Fruit fly (Drosophila melanogaster) ovary, adult (tissue): Measurements from ENCODE around the gene CG31274.
A peak's percentile ranks its signal among the peaks of the same experiment; 100 is the strongest.
"Not testable (repeated sequence)": the region's sequence is repeated elsewhere in the genome, so short reads cannot be mapped to it uniquely, and the experiment has no call there.

Experiments
- CG17801 ChIP-seq: fragments of 200-800 bp; optimal IDR thresholded peaks from 2 replicates; lab custom pipeline; 2019; ENCODE audit warnings: missing biosample characterization, mild to moderate bottlenecking, missing genetic modification characterization, moderate library complexity; ENCODE audit not compliant: partially characterized antibody

The CG31274 gene

DNA sequence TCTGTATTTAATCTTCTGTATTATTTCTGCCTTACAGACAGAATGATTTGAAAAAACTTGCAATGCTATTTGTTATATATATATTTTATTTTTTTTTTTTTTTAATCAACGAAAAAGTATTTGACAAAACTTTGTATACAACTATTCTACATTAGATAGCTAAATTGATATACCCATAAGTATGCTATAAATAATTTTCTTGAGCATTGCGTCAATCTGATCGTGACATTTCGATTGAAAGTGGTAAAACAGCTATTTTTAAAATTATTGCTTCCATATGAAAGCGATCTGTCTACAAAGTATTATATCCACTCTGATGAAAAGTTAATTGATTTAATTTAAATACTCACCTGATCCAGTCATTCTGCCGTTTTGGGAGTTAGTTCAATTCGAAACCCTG, 8.6 kb upstream of the CG31274 start:
- no peak for TF ChIP-seq CG17801 (GFP tag; lab: Kevin White, UChicago)

dm6 chr3R:16985547-16985946, 7.3 kb upstream of the CG31274 start:
- TF ChIP-seq CG17801 (GFP tag; lab: Kevin White, UChicago) = no peak

DNA sequence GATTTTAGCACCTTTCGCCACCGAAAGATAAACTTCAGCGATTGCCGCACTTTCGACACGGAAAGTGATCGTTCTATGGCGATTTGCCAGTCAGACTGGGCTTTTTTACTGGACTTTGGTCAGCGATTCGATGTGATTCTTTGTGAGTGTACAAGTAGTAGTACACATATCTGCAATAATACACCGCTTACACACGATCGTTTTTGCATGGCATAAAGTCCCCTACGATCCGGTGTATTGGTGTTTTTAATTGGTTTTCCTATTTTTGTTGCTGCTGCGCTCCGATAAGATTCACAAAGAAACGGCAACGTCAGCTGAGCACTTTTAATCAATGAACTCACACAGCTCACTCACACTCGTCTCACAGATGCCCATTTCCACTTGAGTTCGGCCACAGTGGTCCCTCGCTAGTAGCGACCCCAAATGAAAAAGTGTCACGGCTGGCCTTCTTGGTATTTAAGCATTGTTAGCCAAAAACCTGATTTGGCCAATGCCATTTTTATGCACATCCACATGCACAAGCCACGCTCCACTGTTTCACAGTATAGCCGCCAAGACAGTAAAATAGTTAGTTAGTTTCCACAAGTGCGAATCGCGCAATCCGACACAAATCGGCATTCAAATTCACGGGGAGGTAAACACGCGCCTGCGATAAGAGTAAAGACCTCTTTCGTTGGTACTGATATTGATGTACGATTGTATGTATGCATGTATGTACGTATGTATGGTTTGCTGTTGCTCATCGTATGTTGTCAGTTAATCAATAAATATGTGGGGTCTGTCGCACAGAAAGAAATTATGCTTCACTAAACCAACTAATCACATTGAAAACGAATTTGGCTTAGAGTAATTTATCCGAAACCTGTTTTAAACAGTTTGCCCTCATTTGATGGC, 6.4 kb upstream of the CG31274 start:
- peak; percentile 91 for TF ChIP-seq CG17801 (GFP tag; lab: Kevin White, UChicago)

dm6 chr3R:16987220-16987923, 5.4 kb upstream of the CG31274 start, which contains the start of gene CG18622:
TSS of gene CG18622 (minus strand) at chr3R:16987732.
- TF ChIP-seq CG17801 (GFP tag; lab: Kevin White, UChicago) = peak; percentile 2

DNA sequence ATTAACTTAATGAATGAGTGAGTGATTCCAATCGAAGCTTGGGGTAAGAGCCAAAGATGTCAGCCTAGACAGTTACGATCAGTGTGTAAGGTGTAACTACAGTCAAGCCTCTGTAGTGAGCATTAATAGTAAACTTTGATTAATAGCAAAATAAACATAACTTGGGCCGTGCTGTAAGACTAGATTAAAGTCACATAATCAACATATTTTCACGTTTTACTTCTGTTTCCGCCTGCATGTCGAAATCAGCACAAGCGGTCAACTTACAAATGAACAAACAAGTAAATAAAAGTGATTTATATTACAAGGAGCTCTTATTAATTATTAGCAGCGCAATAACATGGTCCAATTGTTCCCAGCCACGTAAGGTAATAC, 4.9 kb upstream of the CG31274 start:
- no peak for TF ChIP-seq CG17801 (GFP tag; lab: Kevin White, UChicago)

DNA sequence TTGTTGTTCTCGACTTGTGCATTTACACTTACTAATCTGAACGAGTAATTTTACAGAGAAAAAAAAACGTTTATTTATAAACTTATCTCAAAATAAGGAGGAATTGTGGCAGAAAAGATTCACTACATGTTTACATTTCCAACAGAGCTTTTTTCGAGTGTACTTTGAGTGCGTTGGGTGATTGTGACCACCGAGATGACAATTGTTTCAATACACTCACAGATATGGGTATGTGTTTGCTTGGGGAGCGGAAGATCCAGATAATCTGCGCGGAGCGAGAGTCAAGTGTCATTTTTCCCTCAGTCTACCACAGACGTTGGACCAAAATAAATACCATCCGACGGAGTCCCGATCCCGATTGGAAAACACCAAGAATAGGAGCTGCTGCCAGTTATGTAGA, 4.3 kb upstream of the CG31274 start, which contains the start of gene MESK4:
MESK4 (plus strand) TSS at position 301 of the 400 bp plus-strand sequence.
- not testable (repeated sequence) for TF ChIP-seq CG17801 (GFP tag; lab: Kevin White, UChicago)

DNA sequence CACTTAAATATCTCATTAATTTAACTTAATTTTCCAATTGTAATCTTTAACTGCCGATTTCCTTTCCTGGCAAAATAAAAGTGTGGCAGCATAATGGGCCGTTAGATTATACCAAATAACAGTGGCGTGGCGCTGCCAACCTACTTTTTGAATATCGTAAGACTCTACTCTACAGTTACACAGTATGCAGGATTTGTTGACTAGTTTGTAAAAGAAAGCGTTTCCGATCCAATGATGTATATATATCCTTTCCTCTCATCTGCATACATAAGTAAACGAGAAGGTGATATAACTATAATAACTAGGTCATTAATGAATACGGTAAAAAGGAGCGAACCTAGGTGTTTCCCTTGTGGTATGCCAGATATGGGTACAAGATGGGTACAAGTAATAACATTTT, 1.0 kb upstream of the CG31274 start, which contains the start of gene EMC2B:
EMC2B (minus strand) TSS at position 98 of the 400 bp plus-strand sequence.
- TF ChIP-seq CG17801 (GFP tag; lab: Kevin White, UChicago) = no peak

DNA sequence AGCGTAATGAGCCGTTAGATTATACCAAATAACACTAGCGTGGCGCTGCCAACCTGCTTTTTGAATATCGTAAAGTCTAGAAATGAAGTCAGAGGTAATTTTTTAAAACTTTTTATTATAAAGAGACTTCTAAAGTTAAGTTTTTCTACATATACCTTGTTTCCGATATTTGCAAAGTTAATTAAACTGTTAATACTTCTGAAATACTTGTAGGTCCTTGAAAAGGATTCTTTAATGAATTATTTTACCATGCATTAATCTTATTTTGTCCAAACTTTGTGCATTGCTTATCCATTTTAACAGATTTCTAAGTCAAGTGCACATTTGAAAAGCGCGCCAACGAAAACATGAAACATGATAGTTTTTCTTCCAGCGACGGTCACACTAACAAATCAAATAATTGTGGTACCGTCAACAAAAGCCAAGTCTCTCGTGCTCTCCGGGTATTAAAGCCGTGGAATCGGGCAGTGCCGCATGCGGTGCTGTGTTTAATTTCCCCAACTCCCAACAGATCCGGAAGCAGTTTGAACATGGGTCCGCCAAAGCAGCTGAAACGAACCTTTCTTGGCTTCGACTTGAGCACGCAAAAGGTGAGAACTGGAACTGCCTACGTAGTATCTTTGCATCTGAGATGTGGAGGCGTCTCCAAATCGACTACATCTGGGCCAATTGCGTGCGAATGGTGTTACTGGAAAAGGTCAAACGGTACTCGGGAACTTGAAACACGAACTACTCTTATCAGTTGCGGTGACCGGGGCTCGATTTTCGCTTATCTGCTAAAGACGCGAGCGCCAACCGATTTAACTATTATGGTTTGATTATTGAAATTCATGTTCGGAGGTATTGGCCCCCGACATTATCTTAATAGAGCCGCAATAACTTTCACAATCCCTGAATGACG, 3.5 kb downstream of the CG31274 start, which contains the start of the genes EMC2A and CG3534:
EMC2A (minus strand) TSS at position 13 of the 901 bp plus-strand sequence.
CG3534 (plus strand) TSS at position 388 of the 901 bp plus-strand sequence.
- no peak for TF ChIP-seq CG17801 (GFP tag; lab: Kevin White, UChicago)

dm6 chr3R:17002218-17003110, 9.6 kb downstream of the CG31274 start, which contains the start of the genes Sf3a1 and Irc:
TSS of gene Sf3a1 (minus strand) at chr3R:17002355.
TSS of gene Irc (plus strand) at chr3R:17002875.
- TF ChIP-seq CG17801 (GFP tag; lab: Kevin White, UChicago) = no peak

dm6 chr3R:17003468-17003867, 10.7 kb downstream of the CG31274 start:
- TF ChIP-seq CG17801 (GFP tag; lab: Kevin White, UChicago) = no peak

dm6 chr3R:17007336-17007735, 14.5 kb downstream of the CG31274 start:
- no peak for TF ChIP-seq CG17801 (GFP tag; lab: Kevin White, UChicago)

DNA sequence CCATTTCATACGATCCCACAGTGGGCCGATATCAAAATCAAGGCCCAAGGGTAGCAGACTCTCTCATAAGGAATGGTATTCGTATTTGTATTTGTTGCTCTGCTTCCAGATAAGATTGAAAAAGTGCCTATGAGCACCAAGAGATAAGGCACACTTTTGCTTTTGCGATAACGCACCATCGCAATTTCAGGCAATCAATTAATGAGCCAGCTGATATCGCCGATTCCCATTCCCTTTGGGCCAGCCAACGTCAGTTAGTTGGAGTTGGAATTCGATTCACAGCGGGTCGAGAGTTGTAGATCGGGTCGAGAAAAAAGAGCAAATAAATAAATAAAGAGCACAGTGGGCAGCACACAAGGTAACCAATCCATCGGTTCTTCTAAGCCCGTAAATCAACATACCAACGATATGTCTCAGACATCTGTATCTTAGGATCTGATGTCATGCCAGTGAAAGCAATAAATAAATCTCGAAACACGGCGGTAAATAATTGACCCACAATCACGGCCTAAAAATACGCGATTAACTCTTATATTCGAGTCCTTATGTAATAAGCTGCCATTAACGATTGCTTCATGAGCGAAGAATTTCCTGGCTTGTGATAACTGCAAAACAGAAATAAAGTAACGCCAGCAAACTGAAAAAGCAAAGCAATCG, 15.3 kb downstream of the CG31274 start, which contains the start of gene CG8907:
CG8907 (plus strand) TSS at position 252 of the 657 bp plus-strand sequence.
- no peak for TF ChIP-seq CG17801 (GFP tag; lab: Kevin White, UChicago)

DNA sequence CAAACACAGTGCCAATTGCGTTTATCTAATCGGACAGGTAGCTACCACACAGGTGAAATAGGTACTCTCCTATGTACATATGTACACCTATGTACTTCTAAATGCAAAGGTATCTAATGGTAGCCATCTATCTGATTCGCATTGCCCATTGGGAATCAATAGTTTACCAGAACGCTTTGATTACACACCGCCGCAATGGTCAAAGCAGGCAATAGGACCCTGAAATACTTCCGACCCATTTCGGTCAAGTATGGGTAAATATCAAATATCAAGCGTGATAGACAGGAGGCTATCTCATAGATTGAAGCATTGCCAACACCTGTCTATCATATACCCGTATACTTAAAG, 15.8 kb downstream of the CG31274 start:
- no peak for TF ChIP-seq CG17801 (GFP tag; lab: Kevin White, UChicago)
